Worm (Caenorhabditis elegans): ENCODE results near the gene T24C4.3.

DNA sequence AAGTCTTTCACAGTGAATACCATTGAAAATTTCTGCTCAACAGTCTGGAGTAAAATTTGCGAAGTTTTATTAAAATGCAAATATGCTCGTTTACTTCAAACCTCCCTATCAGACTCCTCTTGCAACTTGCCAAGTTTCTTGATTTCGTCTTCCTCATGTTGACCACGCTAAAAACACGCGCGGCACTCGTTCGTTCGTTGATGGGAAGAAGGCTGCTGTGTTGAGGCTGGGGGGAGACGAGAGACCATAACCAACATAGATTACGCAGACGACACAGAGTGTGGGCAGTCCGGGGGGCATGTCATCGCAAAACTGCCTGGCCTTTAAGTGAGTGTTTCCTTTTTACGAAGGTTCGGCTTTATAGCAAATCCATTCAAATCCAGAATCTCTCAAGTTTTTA is 28.3 kb downstream of the T24C4.3 start:
- TF ChIP-seq him-1 (tag; optimal IDR thresholded peaks at IDR 0.05) (no peak), W03F9.2 (tag; optimal IDR thresholded peaks at IDR 0.05) (no peak)

Measured in whole organism, L4/young adult.